Comparison of ENCODE assay signal across 3 fruit fly cellular contexts in the genomic region with DNA sequence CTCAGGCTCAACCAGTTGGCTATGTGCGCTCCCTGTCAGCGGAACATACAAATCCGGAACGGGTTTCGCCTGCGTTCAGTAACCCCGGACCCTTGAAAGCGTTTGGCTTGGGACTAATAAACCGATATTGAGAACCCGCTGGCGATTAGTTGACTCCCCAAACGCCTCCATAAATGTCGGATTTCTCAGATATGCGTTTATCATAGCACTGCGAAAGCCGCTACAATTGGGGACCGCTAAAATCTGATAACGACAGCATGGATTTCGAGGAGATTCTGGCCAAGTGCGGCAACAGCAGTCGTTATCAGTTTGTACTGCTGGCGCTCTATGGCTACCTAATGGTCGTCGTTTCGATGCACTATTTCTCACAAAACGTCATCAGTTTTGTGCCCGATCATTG.
TF ChIP-seq lines count a peak whose summit lies in the region.

TSS of gene CG14855 (plus strand) at position 12 of the 400 bp plus-strand sequence.

- no peak for TF ChIP-seq CTCF in whole organism, embryonic (GFP tag; optimal IDR thresholded peaks at IDR 0.05; lab: Kevin White, UChicago)

TF ChIP-seq in whole organism, embryonic, 481 proteins besides CTCF, POLR2A, EP300 and RAD21 (continues in another document):
- TF ChIP-seq CG7372 (GFP tag; IDR thresholded peaks at IDR 0.05; lab: Robert Waterston, UW) (no peak), sug (tag; optimal IDR thresholded peaks at IDR 0.05; lab: Kevin White, UChicago) (peak; percentile 83), CG6813 (GFP tag; optimal IDR thresholded peaks at IDR 0.05; lab: Kevin White, UChicago) (peak; percentile 4), ems (GFP tag; optimal IDR thresholded peaks at IDR 0.05; lab: Kevin White, UChicago) (no peak), CG7786 (GFP tag; optimal IDR thresholded peaks at IDR 0.05; lab: Kevin White, UChicago) (no peak), grn (GFP tag; optimal IDR thresholded peaks at IDR 0.05; lab: Kevin White, UChicago) (peak; percentile 89), dati (GFP tag; IDR thresholded peaks at IDR 0.05; lab: Robert Waterston, UW) (no peak), CG5180 (GFP tag; optimal IDR thresholded peaks at IDR 0.05; lab: Kevin White, UChicago) (no peak), Tbp (GFP tag; optimal IDR thresholded peaks at IDR 0.05; lab: Kevin White, UChicago) (no peak), gro (GFP tag; optimal IDR thresholded peaks at IDR 0.05; lab: Kevin White, UChicago) (no peak), CG10321 (GFP tag; IDR thresholded peaks at IDR 0.05; lab: Robert Waterston, UW) (no peak), CG6272 (GFP tag; IDR thresholded peaks at IDR 0.05; lab: Robert Waterston, UW) (no peak), CG11093 (GFP tag; IDR thresholded peaks at IDR 0.05; lab: Robert Waterston, UW) (no peak), dmrt99B (tag; optimal IDR thresholded peaks at IDR 0.05; lab: Kevin White, UChicago) (no peak), Adf1 (GFP tag; IDR thresholded peaks at IDR 0.05; lab: Robert Waterston, UW) (0 out of 2 replicates have a peak, but pooled peaks have one; percentile 15), amos (GFP tag; IDR thresholded peaks at IDR 0.05; lab: Robert Waterston, UW; ENCODE audit: partially characterized antibody) (no peak), Usf (GFP tag; optimal IDR thresholded peaks at IDR 0.05; lab: Kevin White, UChicago) (no peak), Hr78 (GFP tag; optimal IDR thresholded peaks at IDR 0.05; lab: Kevin White, UChicago) (peak in 1 of 2 experiments; percentile 4), CG6765 (GFP tag; optimal IDR thresholded peaks at IDR 0.05; lab: Kevin White, UChicago) (no peak), CG17385 (GFP tag; optimal IDR thresholded peaks at IDR 0.05; lab: Kevin White, UChicago) (no peak), CG3847 (GFP tag; IDR thresholded peaks at IDR 0.05; lab: Robert Waterston, UW) (0 out of 2 replicates have a peak, but pooled peaks have one; percentile 10), Myb (GFP tag; optimal IDR thresholded peaks at IDR 0.05; lab: Kevin White, UChicago) (no peak), H2.0 (GFP tag; IDR thresholded peaks at IDR 0.05; lab: Robert Waterston, UW) (no peak), CG10431 (GFP tag; optimal IDR thresholded peaks at IDR 0.05; lab: Kevin White, UChicago) (no peak), CG4328 (GFP tag; optimal IDR thresholded peaks at IDR 0.05; lab: Kevin White, UChicago) (no peak), mam (GFP tag; optimal IDR thresholded peaks at IDR 0.05; lab: Kevin White, UChicago) (no peak), HmgZ (tag; optimal IDR thresholded peaks at IDR 0.05; lab: Kevin White, UChicago) (peak; percentile 33), ase (GFP tag; IDR thresholded peaks at IDR 0.05; lab: Robert Waterston, UW) (no peak), CG17328 (GFP tag; IDR thresholded peaks at IDR 0.05; lab: Robert Waterston, UW) (no peak)

TF ChIP-seq in whole organism, pupa, 21 proteins besides CTCF, POLR2A, EP300 and RAD21:
- peak; percentile 47 for TF ChIP-seq EcR (GFP tag; optimal IDR thresholded peaks at IDR 0.05; lab: Kevin White, UChicago)
- TF ChIP-seq CG32121 (GFP tag; IDR thresholded peaks at IDR 0.05; lab: Robert Waterston, UW), result no peak

TF ChIP-seq in whole organism, wandering third instar larva, 38 proteins besides CTCF, POLR2A, EP300 and RAD21:
- TF ChIP-seq Vsx2 (GFP tag; optimal IDR thresholded peaks at IDR 0.05; lab: Kevin White, UChicago; ENCODE audit: partially characterized antibody) (peak; percentile 1), Hr78 (GFP tag; optimal IDR thresholded peaks at IDR 0.05; lab: Kevin White, UChicago) (no peak), rgr (GFP tag; optimal IDR thresholded peaks at IDR 0.05; lab: Kevin White, UChicago) (no peak)
